Worm (Caenorhabditis elegans) whole organism, late embryonic: Measurements from ENCODE around the gene exc-14.

ENCODE experiments used
- C08G9.2 ChIP-seq: sonication (generic microtip); optimal IDR thresholded peaks from 2 replicates; lab custom pipeline; 2016; ENCODE audit warnings: mild to moderate bottlenecking, missing genetic modification characterization, moderate library complexity, missing compliant biosample characterization
- F13H6.1 ChIP-seq: sonication (generic microtip); optimal IDR thresholded peaks from 2 replicates; lab custom pipeline; 2016; ENCODE audit warnings: missing genetic modification characterization, missing compliant biosample characterization
- K09A11.1 ChIP-seq: sonication (generic microtip); optimal IDR thresholded peaks from 2 replicates; lab custom pipeline; 2017; ENCODE audit warnings: antibody characterized with exemption, mild to moderate bottlenecking, missing genetic modification characterization, missing compliant biosample characterization; ENCODE audit not compliant: insufficient read depth
- Y22D7AL.16 ChIP-seq: sonication (generic microtip); optimal IDR thresholded peaks from 2 replicates; lab custom pipeline; 2016; ENCODE audit warnings: missing genetic modification characterization, missing compliant biosample characterization
- ceh-14 ChIP-seq: sonication (generic microtip); optimal IDR thresholded peaks from 2 replicates; lab custom pipeline; 2016; ENCODE audit warnings: missing genotype, missing genetic modification characterization, missing compliant biosample characterization
- ceh-18 ChIP-seq: sonication (generic microtip); optimal IDR thresholded peaks from 2 replicates; lab custom pipeline; 2016; ENCODE audit warnings: missing genetic modification characterization, missing compliant biosample characterization
- ceh-2 ChIP-seq: sonication (generic microtip); optimal IDR thresholded peaks from 2 replicates; lab custom pipeline; 2016; ENCODE audit warnings: missing genotype, missing genetic modification characterization, missing compliant biosample characterization
- ceh-22 ChIP-seq: sonication (generic microtip); optimal IDR thresholded peaks from 2 replicates; lab custom pipeline; 2017; ENCODE audit warnings: missing biosample characterization, missing genetic modification characterization
- ceh-24 ChIP-seq: sonication (generic microtip); optimal IDR thresholded peaks from 2 replicates; lab custom pipeline; 2016; ENCODE audit warnings: mild to moderate bottlenecking, missing genetic modification characterization, missing compliant biosample characterization
- ceh-30 ChIP-seq: fragments of 150-350 bp; optimal IDR thresholded peaks from 2 replicates; lab custom pipeline; 2014; ENCODE audit warnings: missing biosample characterization, missing genetic modification characterization
- ceh-31 ChIP-seq: sonication (generic microtip); optimal IDR thresholded peaks from 2 replicates; lab custom pipeline; 2016; ENCODE audit warnings: missing genetic modification characterization, missing compliant biosample characterization
- ceh-34 ChIP-seq: sonication (generic microtip); optimal IDR thresholded peaks from 2 replicates; lab custom pipeline; 2016; ENCODE audit warnings: mild to moderate bottlenecking, missing genetic modification characterization, missing compliant biosample characterization
- ceh-45 ChIP-seq: fragments of 200-800 bp; sonication (Bioruptor generic); IDR thresholded peaks from 2 replicates; pipeline ENCODE4 v1.3.6; 2022; ENCODE audit warnings: missing genetic modification reagents, missing genetic modification characterization, missing compliant biosample characterization
- ceh-48 ChIP-seq: sonication (generic microtip); optimal IDR thresholded peaks from 2 replicates; lab custom pipeline; 2016; ENCODE audit warnings: missing genetic modification characterization, inconsistent platforms, missing compliant biosample characterization
- ceh-6 ChIP-seq: fragments of 200-800 bp; sonication (Bioruptor generic); optimal IDR thresholded peaks from 2 replicates; lab custom pipeline; 2018; ENCODE audit warnings: mild to moderate bottlenecking, missing genetic modification characterization, missing compliant biosample characterization
- dve-1 ChIP-seq: sonication (generic microtip); optimal IDR thresholded peaks from 2 replicates; lab custom pipeline; 2017; ENCODE audit warnings: antibody characterized with exemption, mild to moderate bottlenecking, missing genetic modification characterization, missing compliant biosample characterization
- elt-2 ChIP-seq: sonication (generic microtip); optimal IDR thresholded peaks from 2 replicates; lab custom pipeline; 2016; ENCODE audit warnings: missing genetic modification reagents, missing genetic modification characterization, missing compliant biosample characterization
- ets-4 ChIP-seq: sonication (generic microtip); optimal IDR thresholded peaks from 2 replicates; lab custom pipeline; 2016; ENCODE audit warnings: missing genetic modification characterization, missing compliant biosample characterization
- eyg-1 ChIP-seq: sonication (generic microtip); optimal IDR thresholded peaks from 2 replicates; lab custom pipeline; 2016; ENCODE audit warnings: missing genotype, missing genetic modification characterization, missing compliant biosample characterization
- fkh-10 ChIP-seq: fragments of 150-350 bp; optimal IDR thresholded peaks from 2 replicates; lab custom pipeline; 2014; ENCODE audit warnings: missing biosample characterization, missing genetic modification reagents, missing genetic modification characterization
- hlh-13 ChIP-seq: fragments of 200-800 bp; sonication (Bioruptor generic); optimal IDR thresholded peaks from 2 replicates; lab custom pipeline; 2018; ENCODE audit warnings: mild to moderate bottlenecking, missing genetic modification characterization, missing compliant biosample characterization
- hlh-15 ChIP-seq: sonication (generic microtip); optimal IDR thresholded peaks from 2 replicates; lab custom pipeline; 2016; ENCODE audit warnings: missing genetic modification characterization, missing compliant biosample characterization
- hlh-30 ChIP-seq: sonication (generic microtip); optimal IDR thresholded peaks from 2 replicates; lab custom pipeline; 2017; ENCODE audit warnings: antibody characterized with exemption, missing genetic modification characterization, missing compliant biosample characterization; ENCODE audit not compliant: insufficient read depth
- hlh-8 ChIP-seq: sonication (generic microtip); optimal IDR thresholded peaks from 2 replicates; lab custom pipeline; 2016; ENCODE audit warnings: missing genotype, missing genetic modification characterization, missing compliant biosample characterization
- lin-11 ChIP-seq: fragments of 200-800 bp; sonication (Bioruptor generic); optimal IDR thresholded peaks from 2 replicates; lab custom pipeline; 2018; ENCODE audit warnings: mild to moderate bottlenecking, missing genetic modification characterization, missing compliant biosample characterization
- nhr-11 ChIP-seq: fragments of 150-350 bp; optimal IDR thresholded peaks from 2 replicates; lab custom pipeline; 2014; ENCODE audit warnings: missing biosample characterization, missing genetic modification characterization
- nhr-232 ChIP-seq: sonication (generic microtip); optimal IDR thresholded peaks from 2 replicates; lab custom pipeline; 2016; ENCODE audit warnings: missing genetic modification characterization, missing compliant biosample characterization
- npax-4 ChIP-seq: sonication (generic microtip); optimal IDR thresholded peaks from 2 replicates; lab custom pipeline; 2016; ENCODE audit warnings: missing genetic modification characterization, missing compliant biosample characterization
- odd-2 ChIP-seq: sonication (generic microtip); optimal IDR thresholded peaks from 2 replicates; lab custom pipeline; 2017; ENCODE audit warnings: antibody characterized with exemption, mild to moderate bottlenecking, missing genetic modification characterization, missing compliant biosample characterization
- pax-1 ChIP-seq: fragments of 150-350 bp; optimal IDR thresholded peaks from 2 replicates; lab custom pipeline; 2014; ENCODE audit warnings: missing biosample characterization, missing genetic modification characterization
- pha-2 ChIP-seq: sonication (generic microtip); optimal IDR thresholded peaks from 2 replicates; lab custom pipeline; 2017; ENCODE audit warnings: mild to moderate bottlenecking, missing genetic modification characterization, missing compliant biosample characterization
- pha-4 ChIP-seq: fragments of 150-350 bp; optimal IDR thresholded peaks from 2 replicates; lab custom pipeline; 2018; ENCODE audit warnings: missing biosample characterization, missing genetic modification reagents, missing genetic modification characterization
- sdc-2 ChIP-seq: sonication (generic microtip); optimal IDR thresholded peaks from 2 replicates; lab custom pipeline; 2016; ENCODE audit warnings: missing genotype, missing genetic modification characterization, missing compliant biosample characterization
- syd-9 ChIP-seq: sonication (generic microtip); optimal IDR thresholded peaks from 2 replicates; lab custom pipeline; 2016; ENCODE audit warnings: mild to moderate bottlenecking, missing genetic modification characterization, moderate library complexity, missing compliant biosample characterization
- tbx-2 ChIP-seq: sonication (generic microtip); optimal IDR thresholded peaks from 2 replicates; lab custom pipeline; 2016; ENCODE audit warnings: missing genetic modification characterization, missing compliant biosample characterization
- tbx-7 ChIP-seq: sonication (generic microtip); optimal IDR thresholded peaks from 2 replicates; lab custom pipeline; 2016; ENCODE audit warnings: missing genotype, missing genetic modification characterization, missing compliant biosample characterization
- ttx-3 ChIP-seq: sonication (generic microtip); optimal IDR thresholded peaks from 2 replicates; lab custom pipeline; 2016; ENCODE audit warnings: missing genetic modification reagents, missing genetic modification characterization, missing compliant biosample characterization
- unc-3 ChIP-seq, 2 experiments: fragments of 200-800 bp in 1 of 2; sonication (Bioruptor generic) in 1 of 2; sonication (generic microtip) in 1 of 2; conservative IDR thresholded peaks in 1 of 2; optimal IDR thresholded peaks in 1 of 2; 2 replicates each; pipeline versions ENCODE4 v1.3.6 to Lab custom; 2016 to 2022; ENCODE audit warnings: missing compliant biosample characterization in 2 of 2, missing genetic modification characterization in 2 of 2, missing genetic modification reagents in 1 of 2
- unc-55 ChIP-seq: sonication (generic microtip); optimal IDR thresholded peaks from 2 replicates; lab custom pipeline; 2017; ENCODE audit warnings: missing biosample characterization, missing genetic modification reagents, missing genetic modification characterization
- unc-86 ChIP-seq: sonication (generic microtip); optimal IDR thresholded peaks from 2 replicates; lab custom pipeline; 2016; ENCODE audit warnings: missing genetic modification characterization, missing compliant biosample characterization
- zip-5 ChIP-seq: sonication (generic microtip); optimal IDR thresholded peaks from 2 replicates; lab custom pipeline; 2016; ENCODE audit warnings: missing genetic modification characterization, missing compliant biosample characterization

The exc-14 gene

ce11 chrV:5035058-5035457 is 10.9 kb downstream of the exc-14 start, which contains the start of gene K11D12.6:
K11D12.6 (minus strand) TSS chrV:5035158.
- TF ChIP-seq ceh-48 (no peak), ceh-2 (tag; lab: Kevin White, UChicago) (no peak), pha-2 (tag; lab: Kevin White, UChicago) (no peak), pax-1 (no peak), K09A11.1 (tag; lab: Kevin White, UChicago) (no peak), ceh-6 (no peak), hlh-30 (no peak), syd-9 (tag; lab: Kevin White, UChicago) (no peak), odd-2 (tag; lab: Kevin White, UChicago) (no peak), hlh-15 (tag; lab: Kevin White, UChicago) (no peak), npax-4 (tag; lab: Kevin White, UChicago) (no peak), elt-2 (no peak), ceh-24 (tag; lab: Kevin White, UChicago) (no peak), hlh-8 (tag; lab: Kevin White, UChicago) (no peak), unc-3 (GFP tag; conservative IDR thresholded peaks at IDR 0.05; lab: Robert Waterston, UW) (no peak), unc-3 (tag; optimal IDR thresholded peaks at IDR 0.05; lab: Kevin White, UChicago) (no peak), tbx-2 (tag; lab: Kevin White, UChicago) (no peak), zip-5 (tag; lab: Kevin White, UChicago) (no peak), fkh-10 (GFP tag; lab: Kevin White, UChicago) (no peak)

- TF ChIP-seq ceh-22 (tag; lab: Kevin White, UChicago): no peak
- no peak for TF ChIP-seq zip-5 (tag; lab: Kevin White, UChicago)
- TF ChIP-seq tbx-2 (tag; lab: Kevin White, UChicago): no peak
- TF ChIP-seq ets-4 (tag; lab: Kevin White, UChicago): no peak
Observed at ce11 chrV:5033099-5033498, 12.9 kb downstream of the exc-14 start, which contains the start of gene K11D12.13. K11D12.13 (plus strand) TSS chrV:5033399.

- TF ChIP-seq sdc-2 (tag; lab: Kevin White, UChicago): no peak
- TF ChIP-seq ceh-34 (tag; lab: Kevin White, UChicago): no peak
- TF ChIP-seq odd-2 (tag; lab: Kevin White, UChicago): no peak
- no peak for TF ChIP-seq ceh-2 (tag; lab: Kevin White, UChicago)
- no peak for TF ChIP-seq eyg-1 (tag; lab: Kevin White, UChicago)
- TF ChIP-seq pha-4 (tag; lab: Kevin White, UChicago): no peak
- no peak for TF ChIP-seq F13H6.1 (tag; lab: Kevin White, UChicago)
Observed at ce11 chrV:5032176-5032575, 13.8 kb downstream of the exc-14 start.

- TF ChIP-seq unc-86 (no peak), ceh-31 (tag; lab: Kevin White, UChicago) (no peak), hlh-8 (tag; lab: Kevin White, UChicago) (no peak), ttx-3 (tag; lab: Kevin White, UChicago) (no peak), F13H6.1 (tag; lab: Kevin White, UChicago) (no peak), ceh-48 (no peak), pax-1 (no peak), unc-55 (GFP tag; lab: Kevin White, UChicago) (no peak), ets-4 (tag; lab: Kevin White, UChicago) (no peak), hlh-13 (no peak), C08G9.2 (tag; lab: Kevin White, UChicago) (no peak), dve-1 (tag; lab: Kevin White, UChicago) (no peak)
Observed at ce11 chrV:5031764-5032163, 14.2 kb downstream of the exc-14 start.

- TF ChIP-seq ceh-30 (tag; lab: Kevin White, UChicago): no peak
- TF ChIP-seq C08G9.2 (tag; lab: Kevin White, UChicago): no peak
- no peak for TF ChIP-seq ceh-18 (tag; lab: Kevin White, UChicago)
- no peak for TF ChIP-seq nhr-232 (tag; lab: Kevin White, UChicago)
- TF ChIP-seq unc-55 (GFP tag; lab: Kevin White, UChicago): no peak
- no peak for TF ChIP-seq ceh-45 (GFP tag; lab: Robert Waterston, UW)
- no peak for TF ChIP-seq hlh-8 (tag; lab: Kevin White, UChicago)
- TF ChIP-seq Y22D7AL.16 (tag; lab: Kevin White, UChicago): no peak
- no peak for TF ChIP-seq ceh-14
- TF ChIP-seq lin-11 (tag; lab: Kevin White, UChicago): no peak
- TF ChIP-seq sdc-2 (tag; lab: Kevin White, UChicago): no peak
- TF ChIP-seq nhr-11: no peak
- TF ChIP-seq tbx-7 (tag; lab: Kevin White, UChicago): no peak
- TF ChIP-seq hlh-30: no peak
- no peak for TF ChIP-seq hlh-15 (tag; lab: Kevin White, UChicago)
Observed at ce11 chrV:5030715-5031114, 15.3 kb downstream of the exc-14 start, which contains the start of gene swt-7. swt-7 (minus strand) TSS chrV:5030815.
